Worm (Caenorhabditis elegans) whole organism, midembryonic: ENCODE data around the gene K07H8.11.

Experiments
- cog-1 ChIP-seq: sonication (generic microtip); optimal IDR thresholded peaks from 2 replicates; lab custom pipeline; 2016; ENCODE audit warnings: missing genetic modification characterization, missing compliant biosample characterization
- flt-1 ChIP-seq: fragments of 200-800 bp; sonication (Bioruptor generic); IDR thresholded peaks from 2 replicates; pipeline ENCODE4 v1.3.6; 2022; ENCODE audit warnings: missing genetic modification characterization, missing compliant biosample characterization
- klf-2 ChIP-seq: fragments of 200-800 bp; sonication (Bioruptor generic); conservative IDR thresholded peaks from 2 replicates; pipeline ENCODE4 v1.3.6; 2022; ENCODE audit warnings: missing genetic modification reagents, missing genetic modification characterization, missing compliant biosample characterization
- ztf-23 ChIP-seq: fragments of 200-800 bp; sonication (Bioruptor generic); IDR thresholded peaks from 2 replicates; pipeline ENCODE4 v1.3.6; 2022; ENCODE audit warnings: missing genetic modification reagents, missing genetic modification characterization, missing compliant biosample characterization
- ztf-29 ChIP-seq: fragments of 200-800 bp; sonication (Bioruptor generic); IDR thresholded peaks from 2 replicates; pipeline ENCODE4 v1.3.6; 2022; ENCODE audit warnings: missing genetic modification reagents, missing genetic modification characterization, missing compliant biosample characterization

DNA sequence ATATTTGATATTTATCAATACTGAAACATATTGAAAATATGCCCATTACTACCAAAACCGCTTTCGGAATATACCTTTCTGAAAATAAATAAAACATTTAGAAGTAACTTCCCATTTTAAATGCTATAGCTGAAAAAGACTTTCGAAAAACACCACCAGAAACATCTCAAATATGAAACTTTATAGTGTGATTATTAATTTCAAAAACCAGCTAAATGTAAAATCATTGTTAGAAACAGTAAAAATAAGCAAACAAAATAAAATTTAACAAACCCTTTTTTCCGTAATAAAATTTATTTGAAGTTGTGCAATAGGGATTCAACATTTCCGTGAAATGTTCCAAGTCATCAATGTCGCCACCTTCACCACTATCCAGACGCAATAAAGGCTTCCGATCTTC, 7.1 kb downstream of the K07H8.11 start, which contains the start of the genes K07H8.5 and K07H8.8:
- TF ChIP-seq ztf-23 (GFP tag; lab: Robert Waterston, UW), result no peak
- TF ChIP-seq ztf-29, result no peak
- TF ChIP-seq flt-1 (GFP tag; lab: Robert Waterston, UW), result no peak
- no peak for TF ChIP-seq cog-1 (tag; lab: Kevin White, UChicago)
- TF ChIP-seq klf-2, result no peak
